Fruit fly (Drosophila melanogaster) whole organism, embryonic: ENCODE measurements around the gene Ubc6.

ENCODE experiments used
- Abd-B ChIP-seq: fragments of 200-800 bp; sonication (Bioruptor generic); optimal IDR thresholded peaks from 2 replicates; lab custom pipeline; 2018; ENCODE audit warnings: missing biosample characterization, mild to moderate bottlenecking, missing genetic modification characterization, moderate library complexity
- Aef1 ChIP-seq: fragments of 200-800 bp; sonication (Bioruptor generic); IDR thresholded peaks from 3 replicates; pipeline ENCODE4 v1.3.6; 2022; ENCODE audit warnings: missing biosample characterization, missing genetic modification characterization
- Antp ChIP-seq: fragments of 200-800 bp; sonication (Bioruptor generic); optimal IDR thresholded peaks from 3 replicates; lab custom pipeline; 2016; ENCODE audit warnings: missing biosample characterization, missing genetic modification characterization
- CG10565 ChIP-seq: fragments of 200-800 bp; sonication (Bioruptor generic); optimal IDR thresholded peaks from 3 replicates; lab custom pipeline; 2016; ENCODE audit warnings: missing biosample characterization, mild to moderate bottlenecking, missing genetic modification characterization
- CG10959 ChIP-seq: fragments of 200-800 bp; sonication (Bioruptor generic); IDR thresholded peaks from 2 replicates; pipeline ENCODE4 v1.3.6; 2022; ENCODE audit warnings: missing biosample characterization, missing genetic modification characterization
- CG11504 ChIP-seq: fragments of 200-800 bp; sonication (Bioruptor generic); optimal IDR thresholded peaks from 3 replicates; lab custom pipeline; 2019; ENCODE audit warnings: missing biosample characterization, mild to moderate bottlenecking, missing genetic modification characterization, moderate library complexity
- CG16813 ChIP-seq: fragments of 200-800 bp; sonication (Bioruptor generic); IDR thresholded peaks from 3 replicates; pipeline ENCODE4 v1.3.6; 2022; ENCODE audit warnings: missing biosample characterization, missing genetic modification characterization; ENCODE audit not compliant: partially characterized antibody
- CG18476 ChIP-seq: fragments of 200-800 bp; sonication (Bioruptor generic); optimal IDR thresholded peaks from 2 replicates; lab custom pipeline; 2016; ENCODE audit warnings: missing biosample characterization, mild to moderate bottlenecking, missing genetic modification characterization
- CG18619 ChIP-seq: fragments of 200-800 bp; sonication (Bioruptor generic); optimal IDR thresholded peaks from 3 replicates; lab custom pipeline; 2017; ENCODE audit warnings: missing biosample characterization, mild to moderate bottlenecking, missing genetic modification characterization
- CG2712 ChIP-seq: fragments of 200-800 bp; optimal IDR thresholded peaks from 3 replicates; lab custom pipeline; 2019; ENCODE audit warnings: missing biosample characterization, mild to moderate bottlenecking, missing genetic modification characterization, moderate library complexity
- CG3995 ChIP-seq: fragments of 200-800 bp; sonication (Bioruptor generic); optimal IDR thresholded peaks from 3 replicates; lab custom pipeline; 2016; ENCODE audit warnings: missing biosample characterization, missing genetic modification characterization
- CG4328 ChIP-seq: fragments of 200-800 bp; sonication (Bioruptor generic); optimal IDR thresholded peaks from 3 replicates; lab custom pipeline; 2017; ENCODE audit warnings: missing biosample characterization, missing genetic modification reagents, missing genetic modification characterization
- CG4617 ChIP-seq: fragments of 200-800 bp; sonication (Bioruptor generic); optimal IDR thresholded peaks from 3 replicates; lab custom pipeline; 2016; ENCODE audit warnings: missing biosample characterization, missing genetic modification characterization, borderline replicate concordance
- CG6654 ChIP-seq: fragments of 200-800 bp; sonication (Bioruptor generic); optimal IDR thresholded peaks from 2 replicates; lab custom pipeline; 2017; ENCODE audit warnings: missing biosample characterization, mild to moderate bottlenecking, missing genetic modification characterization
- CG7839 ChIP-seq: fragments of 200-800 bp; sonication (Bioruptor generic); optimal IDR thresholded peaks from 3 replicates; lab custom pipeline; 2018; ENCODE audit warnings: missing biosample characterization, mild to moderate bottlenecking, missing genetic modification characterization, moderate library complexity
- CG9609 ChIP-seq: fragments of 200-800 bp; sonication (Bioruptor generic); optimal IDR thresholded peaks from 3 replicates; lab custom pipeline; 2016; ENCODE audit warnings: missing biosample characterization, missing genetic modification characterization
- CoRest ChIP-seq: fragments of 200-800 bp; sonication (Bioruptor generic); optimal IDR thresholded peaks from 3 replicates; lab custom pipeline; 2018; ENCODE audit warnings: missing biosample characterization, mild to moderate bottlenecking, missing genetic modification characterization, moderate library complexity
- Dfd ChIP-seq, 2 experiments: fragments of >200 bp; optimal IDR thresholded peaks; 2 replicates each; lab custom pipeline; 2017; ENCODE audit warnings: missing biosample characterization in 2 of 2, missing genetic modification characterization in 2 of 2
- Dip2 ChIP-seq: fragments of 200-800 bp; sonication (Bioruptor generic); IDR thresholded peaks from 2 replicates; pipeline ENCODE4 v1.3.6; 2022; ENCODE audit warnings: missing biosample characterization, missing genetic modification characterization
- Doc3 ChIP-seq: fragments of 200-800 bp; sonication (Bioruptor generic); IDR thresholded peaks from 3 replicates; pipeline ENCODE4 v1.3.6; 2022; ENCODE audit warnings: missing biosample characterization, missing genetic modification characterization; ENCODE audit not compliant: partially characterized antibody
- Hmr ChIP-seq: fragments of 200-800 bp; sonication (Bioruptor generic); optimal IDR thresholded peaks from 3 replicates; lab custom pipeline; 2017; ENCODE audit warnings: mild to moderate bottlenecking, missing biosample characterization, missing genetic modification reagents, missing genetic modification characterization
- Kr ChIP-seq: fragments of 200-800 bp; sonication (Bioruptor generic); optimal IDR thresholded peaks from 2 replicates; lab custom pipeline; 2017; ENCODE audit warnings: missing biosample characterization, mild to moderate bottlenecking, missing genetic modification characterization
- Lhr ChIP-seq: fragments of 200-800 bp; sonication (Bioruptor generic); optimal IDR thresholded peaks from 3 replicates; lab custom pipeline; 2017; ENCODE audit warnings: mild to moderate bottlenecking, missing biosample characterization, missing genetic modification reagents, missing genetic modification characterization
- Mad ChIP-seq: fragments of 200-800 bp; sonication (Bioruptor generic); optimal IDR thresholded peaks from 2 replicates; lab custom pipeline; 2016; ENCODE audit warnings: missing biosample characterization, missing genetic modification characterization
- Mes4 ChIP-seq: fragments of 200-800 bp; sonication (Bioruptor generic); optimal IDR thresholded peaks from 2 replicates; lab custom pipeline; 2016; ENCODE audit warnings: missing biosample characterization, missing genetic modification characterization
- Nf-YC ChIP-seq: fragments of 200-800 bp; optimal IDR thresholded peaks from 3 replicates; lab custom pipeline; 2019; ENCODE audit warnings: missing biosample characterization, mild to moderate bottlenecking, missing genetic modification characterization, moderate library complexity
- Opbp ChIP-seq: fragments of 200-800 bp; sonication (Bioruptor generic); IDR thresholded peaks from 3 replicates; pipeline ENCODE4 v1.3.6; 2022; ENCODE audit warnings: missing biosample characterization, missing genetic modification characterization; ENCODE audit not compliant: partially characterized antibody
- Sox102F ChIP-seq: fragments of 200-800 bp; sonication (Bioruptor generic); optimal IDR thresholded peaks from 2 replicates; lab custom pipeline; 2018; ENCODE audit warnings: missing biosample characterization, mild to moderate bottlenecking, missing genetic modification characterization, moderate library complexity
- Ssrp ChIP-seq: fragments of 200-800 bp; sonication (Bioruptor generic); optimal IDR thresholded peaks from 2 replicates; lab custom pipeline; 2018; ENCODE audit warnings: missing biosample characterization, mild to moderate bottlenecking, missing genetic modification characterization, moderate library complexity
- Vsx1 ChIP-seq: fragments of 200-800 bp; sonication (Bioruptor generic); optimal IDR thresholded peaks from 2 replicates; lab custom pipeline; 2017; ENCODE audit warnings: missing biosample characterization, mild to moderate bottlenecking, missing genetic modification characterization, missing genetic modification reagents
- Xrp1 ChIP-seq: fragments of 200-800 bp; sonication (Bioruptor generic); IDR thresholded peaks from 2 replicates; pipeline ENCODE4 v1.3.6; 2022; ENCODE audit warnings: missing biosample characterization, missing genetic modification characterization
- ab ChIP-seq: fragments of 200-800 bp; sonication (Bioruptor generic); optimal IDR thresholded peaks from 2 replicates; lab custom pipeline; 2016; ENCODE audit warnings: missing biosample characterization, missing genetic modification characterization
- amos ChIP-seq: fragments of 200-800 bp; sonication (Bioruptor generic); IDR thresholded peaks from 2 replicates; pipeline ENCODE4 v1.3.6; 2022; ENCODE audit warnings: missing biosample characterization, missing genetic modification characterization; ENCODE audit not compliant: partially characterized antibody
- bab2 ChIP-seq: fragments of 200-800 bp; sonication (Bioruptor generic); optimal IDR thresholded peaks from 2 replicates; lab custom pipeline; 2016; ENCODE audit warnings: missing biosample characterization, missing genetic modification characterization
- crp ChIP-seq, 2 experiments: fragments of 200-800 bp; sonication (Bioruptor generic); optimal IDR thresholded peaks; 2 replicates in 1 of 2; 3 replicates in 1 of 2; lab custom pipeline; 2017; ENCODE audit warnings: missing biosample characterization in 2 of 2, missing genetic modification characterization in 2 of 2, mild to moderate bottlenecking in 1 of 2, moderate library complexity in 1 of 2
- cwo ChIP-seq: fragments of 200-800 bp; sonication (Bioruptor generic); optimal IDR thresholded peaks from 3 replicates; lab custom pipeline; 2017; ENCODE audit warnings: missing biosample characterization, missing genetic modification characterization, mild to moderate bottlenecking, moderate library complexity, missing genetic modification reagents
- dimm ChIP-seq: fragments of 200-800 bp; sonication (Bioruptor generic); IDR thresholded peaks from 2 replicates; pipeline ENCODE4 v1.3.6; 2022; ENCODE audit warnings: missing biosample characterization, missing genetic modification characterization
- dpn ChIP-seq, 2 experiments: fragments of 200-800 bp; sonication (Bioruptor generic); optimal IDR thresholded peaks; 3 replicates each; lab custom pipeline; 2016; ENCODE audit warnings: missing biosample characterization in 2 of 2, missing genetic modification characterization in 2 of 2
- exex ChIP-seq: fragments of 200-800 bp; sonication (Bioruptor generic); optimal IDR thresholded peaks from 4 replicates; lab custom pipeline; 2018; ENCODE audit warnings: missing biosample characterization, mild to moderate bottlenecking, missing genetic modification characterization, moderate library complexity
- gsb-n ChIP-seq: fragments of 200-800 bp; sonication (Bioruptor generic); optimal IDR thresholded peaks from 3 replicates; lab custom pipeline; 2018; ENCODE audit warnings: missing biosample characterization, mild to moderate bottlenecking, missing genetic modification characterization
- h ChIP-seq: fragments of >200 bp; optimal IDR thresholded peaks from 2 replicates; lab custom pipeline; 2017
- jigr1 ChIP-seq: fragments of 200-800 bp; sonication (Bioruptor generic); IDR thresholded peaks from 3 replicates; pipeline ENCODE4 v1.3.6; 2022; ENCODE audit warnings: missing biosample characterization, missing genetic modification characterization
- lab ChIP-seq: fragments of 200-800 bp; sonication (Bioruptor generic); optimal IDR thresholded peaks from 3 replicates; lab custom pipeline; 2017; ENCODE audit warnings: missing biosample characterization, missing genetic modification characterization, mild to moderate bottlenecking, moderate library complexity, missing genetic modification reagents
- lov ChIP-seq, 2 experiments: fragments of 200-800 bp in 1 of 2; fragments of >200 bp in 1 of 2; sonication (Bioruptor generic) in 1 of 2; IDR thresholded peaks in 1 of 2; optimal IDR thresholded peaks in 1 of 2; 2 replicates in 1 of 2; 3 replicates in 1 of 2; pipeline versions ENCODE4 v1.3.6 to Lab custom; 2017 to 2022; ENCODE audit warnings: missing biosample characterization in 1 of 2, missing genetic modification characterization in 1 of 2
- oc ChIP-seq: fragments of 200-800 bp; sonication (Bioruptor generic); optimal IDR thresholded peaks from 2 replicates; lab custom pipeline; 2018; ENCODE audit warnings: missing biosample characterization, mild to moderate bottlenecking, missing genetic modification characterization, moderate library complexity
- row ChIP-seq: fragments of 200-800 bp; sonication (Bioruptor generic); IDR thresholded peaks from 3 replicates; pipeline ENCODE4 v1.3.6; 2022; ENCODE audit warnings: missing biosample characterization, missing genetic modification characterization
- tgo ChIP-seq: fragments of 200-800 bp; sonication (Bioruptor generic); IDR thresholded peaks from 3 replicates; pipeline ENCODE4 v1.3.6; 2022; ENCODE audit warnings: missing biosample characterization, missing genetic modification characterization
- ttk ChIP-seq: fragments of 200-800 bp; sonication (Bioruptor generic); IDR thresholded peaks from 2 replicates; pipeline ENCODE4 v2.1.2; 2022; ENCODE audit warnings: missing biosample characterization, missing genetic modification characterization
- vvl ChIP-seq: fragments of 200-800 bp; sonication (Bioruptor generic); IDR thresholded peaks from 2 replicates; pipeline ENCODE4 v1.3.6; 2022; ENCODE audit warnings: missing biosample characterization, missing genetic modification characterization
- zen ChIP-seq: fragments of 200-800 bp; sonication (Bioruptor generic); optimal IDR thresholded peaks from 3 replicates; lab custom pipeline; 2018; ENCODE audit warnings: missing biosample characterization, mild to moderate bottlenecking, missing genetic modification characterization, moderate library complexity

Ubc6 gene

dm6 chr3R:4962689-4963088, 10.2 kb upstream of the Ubc6 start (continued):
- TF ChIP-seq zen (tag; lab: Kevin White, UChicago), result peak; percentile 57
- peak; percentile 40 for TF ChIP-seq Hmr
- TF ChIP-seq CG4617 (GFP tag; lab: Kevin White, UChicago), result no peak
- TF ChIP-seq Opbp (GFP tag; lab: Robert Waterston, UW), result no peak
- TF ChIP-seq cwo (GFP tag; lab: Kevin White, UChicago), result no peak
- TF ChIP-seq tgo, result no peak
- no peak for TF ChIP-seq CG10959 (GFP tag; lab: Robert Waterston, UW)
- TF ChIP-seq Sox102F, result peak; percentile 5
- TF ChIP-seq CG11504 (tag; lab: Kevin White, UChicago), result peak; percentile 18
- no peak for TF ChIP-seq Xrp1 (GFP tag; lab: Robert Waterston, UW)
- TF ChIP-seq Aef1 (GFP tag; lab: Robert Waterston, UW), result no peak
- TF ChIP-seq ab (GFP tag; lab: Kevin White, UChicago), result no peak
- TF ChIP-seq ttk (GFP tag; lab: Robert Waterston, UW), result no peak
- no peak for TF ChIP-seq CG9609 (GFP tag; lab: Kevin White, UChicago)
- TF ChIP-seq CG10565 (GFP tag; lab: Kevin White, UChicago), result no peak
- TF ChIP-seq CG3995 (GFP tag; lab: Kevin White, UChicago), result no peak
- no peak for TF ChIP-seq CG18476 (GFP tag; lab: Kevin White, UChicago)
- TF ChIP-seq lov (optimal IDR thresholded peaks at IDR 0.05; lab: Kevin White, UChicago), result no peak
- TF ChIP-seq lov (GFP tag; IDR thresholded peaks at IDR 0.05; lab: Robert Waterston, UW), result no peak
- TF ChIP-seq Kr (GFP tag; lab: Kevin White, UChicago), result no peak
- no peak for TF ChIP-seq crp (GFP tag; optimal IDR thresholded peaks at IDR 0.05; lab: Kevin White, UChicago)
- no peak for TF ChIP-seq lab (GFP tag; lab: Kevin White, UChicago)
- TF ChIP-seq CG4328 (GFP tag; lab: Kevin White, UChicago), result no peak
- TF ChIP-seq Mad, result no peak
- peak; percentile 22 for TF ChIP-seq Antp (GFP tag; lab: Kevin White, UChicago)
- TF ChIP-seq Nf-YC (tag; lab: Kevin White, UChicago), result no peak
- TF ChIP-seq CG7839 (tag; lab: Kevin White, UChicago), result peak; percentile 4
- TF ChIP-seq CG6654 (GFP tag; lab: Kevin White, UChicago), result no peak
- TF ChIP-seq dpn (GFP tag; optimal IDR thresholded peaks at IDR 0.05; lab: Kevin White, UChicago), result peak in 1 of 2 experiments; percentile 2
- no peak for TF ChIP-seq Mes4 (GFP tag; lab: Kevin White, UChicago)
- TF ChIP-seq Ssrp (tag; lab: Kevin White, UChicago), result no peak
- TF ChIP-seq Doc3, result no peak
- peak; percentile 47 for TF ChIP-seq amos
- TF ChIP-seq oc (tag; lab: Kevin White, UChicago), result no peak
- TF ChIP-seq CG16813 (GFP tag; lab: Robert Waterston, UW), result peak; percentile 38
- no peak for TF ChIP-seq exex (tag; lab: Kevin White, UChicago)
- TF ChIP-seq dimm, result no peak
- TF ChIP-seq Lhr (GFP tag; lab: Kevin White, UChicago), result peak; percentile 26
- no peak for TF ChIP-seq CG18619 (GFP tag; lab: Kevin White, UChicago)
- peak; percentile 16 for TF ChIP-seq Abd-B (GFP tag; lab: Kevin White, UChicago)
- TF ChIP-seq CoRest (tag; lab: Kevin White, UChicago), result peak; percentile 3
- TF ChIP-seq h (lab: Kevin White, UChicago), result no peak
- no peak for TF ChIP-seq CG2712 (tag; lab: Kevin White, UChicago)
- TF ChIP-seq row (GFP tag; lab: Robert Waterston, UW), result no peak
- no peak for TF ChIP-seq Dip2 (GFP tag; lab: Robert Waterston, UW)
- TF ChIP-seq Dfd (GFP tag; optimal IDR thresholded peaks at IDR 0.05; lab: Kevin White, UChicago), result no peak
- no peak for TF ChIP-seq jigr1
- peak; percentile 57; the same call in 1 of the 2 replicates for TF ChIP-seq vvl (GFP tag; lab: Robert Waterston, UW)
- peak; percentile 5 for TF ChIP-seq gsb-n (tag; lab: Kevin White, UChicago)
- TF ChIP-seq Vsx1 (GFP tag; lab: Kevin White, UChicago), result no peak
- no peak for TF ChIP-seq bab2 (GFP tag; lab: Kevin White, UChicago)
